Worm (Caenorhabditis elegans) whole organism, young adult: ENCODE results near the gene Y37D8A.2.

ENCODE experiments used
- F37B4.10 ChIP-seq: fragments of 200-800 bp; sonication (Bioruptor generic); IDR thresholded peaks from 2 replicates; pipeline ENCODE4 v1.3.6; 2022; ENCODE audit warnings: missing genetic modification characterization, missing compliant biosample characterization
- akir-1 ChIP-seq: fragments of 200-800 bp; sonication (Bioruptor generic); optimal IDR thresholded peaks from 2 replicates; lab custom pipeline; 2018; ENCODE audit warnings: mild to moderate bottlenecking, missing genetic modification characterization, moderate library complexity, missing compliant biosample characterization
- aptf-3 ChIP-seq: fragments of 200-800 bp; sonication (Bioruptor generic); IDR thresholded peaks from 2 replicates; pipeline ENCODE4 v1.3.6; 2022; ENCODE audit warnings: missing genetic modification characterization, missing compliant biosample characterization
- fkh-3 ChIP-seq: sonication (generic microtip); optimal IDR thresholded peaks from 2 replicates; lab custom pipeline; 2016; ENCODE audit warnings: mild to moderate bottlenecking, missing genetic modification characterization, missing compliant biosample characterization
- let-526 ChIP-seq: fragments of 200-800 bp; sonication (Bioruptor generic); IDR thresholded peaks from 2 replicates; pipeline ENCODE4 v1.3.6; 2022; ENCODE audit warnings: missing genetic modification reagents, missing genetic modification characterization, missing compliant biosample characterization
- let-607 ChIP-seq, 2 experiments: fragments of 200-800 bp in 1 of 2; sonication (Bioruptor generic) in 1 of 2; sonication (generic microtip) in 1 of 2; optimal IDR thresholded peaks; 2 replicates each; lab custom pipeline; 2016 to 2018; ENCODE audit warnings: mild to moderate bottlenecking in 2 of 2, missing compliant biosample characterization in 2 of 2, missing genetic modification characterization in 2 of 2, moderate library complexity in 2 of 2, missing genotype in 1 of 2
- mes-4 ChIP-seq: sonication (generic microtip); optimal IDR thresholded peaks from 2 replicates; lab custom pipeline; 2016; ENCODE audit warnings: missing genotype, missing genetic modification characterization, missing compliant biosample characterization
- mxl-1 ChIP-seq: sonication (generic microtip); optimal IDR thresholded peaks from 2 replicates; lab custom pipeline; 2016; ENCODE audit warnings: missing genetic modification characterization, missing compliant biosample characterization
- nfya-1 ChIP-seq: sonication (generic microtip); optimal IDR thresholded peaks from 2 replicates; lab custom pipeline; 2017; ENCODE audit warnings: antibody characterized with exemption, missing compliant biosample characterization, missing genetic modification characterization, borderline replicate concordance; ENCODE audit not compliant: insufficient read depth
- sea-2 ChIP-seq: fragments of 200-800 bp; sonication (Bioruptor generic); IDR thresholded peaks from 2 replicates; pipeline ENCODE4 v1.3.6; 2022; ENCODE audit warnings: missing genetic modification characterization, missing compliant biosample characterization
- tbx-9 ChIP-seq: sonication (generic microtip); optimal IDR thresholded peaks from 2 replicates; lab custom pipeline; 2016; ENCODE audit warnings: borderline replicate concordance, missing genetic modification characterization, inconsistent platforms, missing compliant biosample characterization

ce11 chrIII:12819148-12819547, 845 bp upstream of the Y37D8A.2 start:
- TF ChIP-seq F37B4.10 (GFP tag; lab: Robert Waterston, UW) = no peak
- no peak for TF ChIP-seq sea-2 (GFP tag; lab: Robert Waterston, UW)
- no peak for TF ChIP-seq nfya-1 (tag; lab: Kevin White, UChicago)
- TF ChIP-seq let-607 (tag; optimal IDR thresholded peaks at IDR 0.05; lab: Kevin White, UChicago) = no peak
- TF ChIP-seq fkh-3 (tag; lab: Kevin White, UChicago) = no peak
- no peak for TF ChIP-seq mes-4 (tag; lab: Kevin White, UChicago)
- TF ChIP-seq let-526 (GFP tag; lab: Robert Waterston, UW) = no peak
- no peak for TF ChIP-seq tbx-9 (tag; lab: Kevin White, UChicago)
- TF ChIP-seq mxl-1 (tag; lab: Kevin White, UChicago) = no peak
- no peak for TF ChIP-seq akir-1 (GFP tag; lab: Kevin White, UChicago)
- TF ChIP-seq aptf-3 (GFP tag; lab: Robert Waterston, UW) = no peak
